Fruit fly (Drosophila melanogaster): ENCODE results near the gene fig.

The fig gene

dm6 chr3R:29736678-29737093 is 43.6 kb downstream of the fig start, which contains the start of the genes CG7601 and CIA30:
CG7601 (minus strand) TSS chr3R:29736745.
CIA30 (plus strand) TSS chr3R:29736965.
- peak; percentile 99 for TF ChIP-seq CG7101 (tag; optimal IDR thresholded peaks at IDR 0.05)
- TF ChIP-seq CG11617 (GFP tag; optimal IDR thresholded peaks at IDR 0.05) = peak; percentile 96
- peak; percentile 90 for TF ChIP-seq ovo (GFP tag; optimal IDR thresholded peaks at IDR 0.05)
- TF ChIP-seq CG33017 (tag; optimal IDR thresholded peaks at IDR 0.05) = peak; percentile 98
- peak; percentile 96 for TF ChIP-seq Mnt (GFP tag; optimal IDR thresholded peaks at IDR 0.05)
- peak; percentile 98 for TF ChIP-seq bab1 (GFP tag; optimal IDR thresholded peaks at IDR 0.05)
- peak; percentile 99 for TF ChIP-seq CG1620 (GFP tag; optimal IDR thresholded peaks at IDR 0.05)
- peak; percentile 100 for TF ChIP-seq toe (GFP tag; optimal IDR thresholded peaks at IDR 0.05)
- TF ChIP-seq CG7045 (GFP tag; optimal IDR thresholded peaks at IDR 0.05) = peak; percentile 99
- TF ChIP-seq kay (GFP tag; ENCODE audit: borderline replicate concordance) = no peak
- TF ChIP-seq CG12768 (GFP tag; optimal IDR thresholded peaks at IDR 0.05) = peak; percentile 99
- peak; percentile 98 for TF ChIP-seq Crg-1 (GFP tag; optimal IDR thresholded peaks at IDR 0.05)
- peak; percentile 100 for TF ChIP-seq Hr96 (GFP tag; optimal IDR thresholded peaks at IDR 0.05)
- peak; percentile 92 for TF ChIP-seq cic (GFP tag; optimal IDR thresholded peaks at IDR 0.05)
- peak; percentile 97 for TF ChIP-seq Clk (GFP tag; optimal IDR thresholded peaks at IDR 0.05)
- TF ChIP-seq CG5204 (GFP tag; optimal IDR thresholded peaks at IDR 0.05) = peak; percentile 98
- peak; percentile 92 for TF ChIP-seq pad (GFP tag; optimal IDR thresholded peaks at IDR 0.05)
- TF ChIP-seq CG14711 (tag; optimal IDR thresholded peaks at IDR 0.05) = peak; percentile 95
- peak; percentile 83 for TF ChIP-seq tj (GFP tag; optimal IDR thresholded peaks at IDR 0.05)
- TF ChIP-seq cnc (optimal IDR thresholded peaks at IDR 0.05) = no peak
